Fruit fly (Drosophila melanogaster) whole organism, pupa: Measurements from ENCODE around the gene Rtnl1.

Experiments
- CG10348 ChIP-seq: fragments of 200-800 bp; sonication (Bioruptor generic); IDR thresholded peaks from 2 replicates; pipeline ENCODE4 v1.3.6; 2022; ENCODE audit warnings: missing biosample characterization, missing genetic modification characterization
- CG13204 ChIP-seq: fragments of 200-800 bp; sonication (Bioruptor generic); optimal IDR thresholded peaks from 2 replicates; lab custom pipeline; 2018; ENCODE audit warnings: missing biosample characterization, mild to moderate bottlenecking, missing genetic modification characterization, moderate library complexity
- CG15710 ChIP-seq: fragments of 200-800 bp; sonication (Bioruptor generic); optimal IDR thresholded peaks from 2 replicates; lab custom pipeline; 2018; ENCODE audit warnings: missing biosample characterization, mild to moderate bottlenecking, missing genetic modification characterization, moderate library complexity
- CG17806 ChIP-seq: fragments of 200-800 bp; sonication (Bioruptor generic); optimal IDR thresholded peaks from 2 replicates; lab custom pipeline; 2018; ENCODE audit warnings: missing biosample characterization, mild to moderate bottlenecking, missing genetic modification characterization, moderate library complexity
- CG8159 ChIP-seq: fragments of 200-800 bp; sonication (Bioruptor generic); optimal IDR thresholded peaks from 3 replicates; lab custom pipeline; 2018; ENCODE audit warnings: missing biosample characterization, mild to moderate bottlenecking, missing genetic modification characterization, moderate library complexity
- CG8301 ChIP-seq: fragments of 200-800 bp; sonication (Bioruptor generic); optimal IDR thresholded peaks from 2 replicates; lab custom pipeline; 2018; ENCODE audit warnings: missing biosample characterization, mild to moderate bottlenecking, missing genetic modification characterization
- CG9948 ChIP-seq: fragments of 200-800 bp; sonication (Bioruptor generic); optimal IDR thresholded peaks from 2 replicates; lab custom pipeline; 2018; ENCODE audit warnings: missing biosample characterization, mild to moderate bottlenecking, missing genetic modification characterization, moderate library complexity
- EcR ChIP-seq: fragments of 200-800 bp; sonication (Bioruptor generic); optimal IDR thresholded peaks from 3 replicates; lab custom pipeline; 2019; ENCODE audit warnings: missing biosample characterization, missing genetic modification characterization, mild to moderate bottlenecking, moderate library complexity, missing genetic modification reagents
- Ets98B ChIP-seq: fragments of 200-800 bp; sonication (Bioruptor generic); IDR thresholded peaks from 2 replicates; pipeline ENCODE4 v1.3.6; 2022; ENCODE audit warnings: missing biosample characterization, missing genetic modification characterization
- Pif1A ChIP-seq: fragments of 200-800 bp; sonication (Bioruptor generic); optimal IDR thresholded peaks from 3 replicates; lab custom pipeline; 2016; ENCODE audit warnings: missing biosample characterization, missing genetic modification characterization
- Snoo ChIP-seq: fragments of 200-800 bp; sonication (Bioruptor generic); optimal IDR thresholded peaks from 3 replicates; lab custom pipeline; 2017; ENCODE audit warnings: missing biosample characterization, mild to moderate bottlenecking, missing genetic modification characterization, inconsistent platforms

DNA sequence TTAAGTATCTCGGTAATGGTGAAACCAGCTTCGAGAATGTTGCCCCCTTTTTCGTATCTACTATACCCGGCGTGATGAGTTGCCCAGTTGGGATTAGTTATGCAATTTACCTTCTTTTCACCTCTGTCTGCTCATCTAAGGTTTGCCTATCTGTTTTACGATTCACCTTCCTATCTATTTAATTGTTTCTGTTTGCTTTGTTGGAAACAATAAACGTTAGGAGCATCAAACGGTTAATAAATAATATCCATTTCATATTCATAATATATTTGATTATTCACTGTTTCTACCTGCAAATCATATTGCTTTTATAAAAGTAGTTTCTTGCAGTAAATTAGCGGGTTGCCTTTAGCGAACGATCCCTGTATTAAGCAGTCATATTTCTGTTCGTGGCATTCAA, 2.3 kb downstream of the Rtnl1 start:
- TF ChIP-seq CG13204 (GFP tag; lab: Kevin White, UChicago) (no peak), Snoo (tag; lab: Kevin White, UChicago) (no peak), EcR (GFP tag; lab: Kevin White, UChicago) (peak; percentile 19), CG8159 (tag; lab: Kevin White, UChicago) (peak; percentile 0), CG10348 (GFP tag; lab: Robert Waterston, UW) (no peak), Pif1A (GFP tag; lab: Kevin White, UChicago) (no peak), CG8301 (tag; lab: Kevin White, UChicago) (no peak), CG17806 (tag; lab: Kevin White, UChicago) (no peak), CG15710 (tag; lab: Kevin White, UChicago) (no peak), CG9948 (tag; lab: Kevin White, UChicago) (no peak), Ets98B (GFP tag; lab: Robert Waterston, UW) (peak; percentile 25; the same call in 1 of the 2 replicates)
